Fruit fly (Drosophila melanogaster) whole organism, wandering third instar larva: ENCODE data around the gene CG18628.

Experiments
- dl ChIP-seq, 2 experiments: fragments of 175-275, 200-275 bp in 1 of 2; fragments of 200-275 bp in 1 of 2; sonication (Bioruptor generic); optimal IDR thresholded peaks; lab custom pipeline; 2018; ENCODE audit warnings: mild to moderate bottlenecking in 2 of 2, missing biosample characterization in 2 of 2, missing genetic modification characterization in 2 of 2, moderate library complexity in 2 of 2; ENCODE audit not compliant: partially characterized antibody in 2 of 2, insufficient read depth in 1 of 2
- lola ChIP-seq: fragments of >200 bp; optimal IDR thresholded peaks from 2 replicates; lab custom pipeline; 2017; ENCODE audit warnings: missing biosample characterization, missing genetic modification characterization
- usp ChIP-seq: fragments of >200 bp; optimal IDR thresholded peaks from 2 replicates; lab custom pipeline; 2017; ENCODE audit warnings: missing biosample characterization, missing genetic modification characterization

- TF ChIP-seq usp (GFP tag; lab: Kevin White, UChicago) (no peak), dl (GFP tag; optimal IDR thresholded peaks at IDR 0.05; lab: Kevin White, UChicago; ENCODE audit: insufficient read depth in 1 of 2, partially characterized antibody in 2 of 2) (no peak), lola (no peak)
Measured at dm6 chr3L:10645965-10646364, 6.4 kb downstream of the CG18628 start.
